Worm (Caenorhabditis elegans): ENCODE measurements around the gene F29A7.3.

The F29A7.3 gene

ce11 chrII:2769021-2769420 lies 15.9 kb downstream of the F29A7.3 start, which contains the start of gene F08D12.7:
Gene F08D12.7, minus strand, starts transcription at chrII:2769121.
- TF ChIP-seq daf-16 (GFP tag; optimal IDR thresholded peaks at IDR 0.05) = peak in 1 of 2 experiments; percentile 36
- no peak for TF ChIP-seq daf-16 (tag; optimal IDR thresholded peaks at IDR 0.05)
- TF ChIP-seq spr-3 (GFP tag; optimal IDR thresholded peaks at IDR 0.05) = no peak

ce11 chrII:2770788-2771187 lies 17.7 kb downstream of the F29A7.3 start, which contains the start of gene fbxb-105:
Gene fbxb-105, minus strand, starts transcription at chrII:2770888.
- TF ChIP-seq lin-39 (tag; optimal IDR thresholded peaks at IDR 0.05) = no peak
- TF ChIP-seq daf-16 (GFP tag; optimal IDR thresholded peaks at IDR 0.05) = no peak
- TF ChIP-seq daf-16 (tag; optimal IDR thresholded peaks at IDR 0.05) = no peak
- no peak for TF ChIP-seq duxl-1 (tag; optimal IDR thresholded peaks at IDR 0.05; ENCODE audit: poor library complexity)
- TF ChIP-seq pqm-1 (tag; optimal IDR thresholded peaks at IDR 0.05) = no peak
- TF ChIP-seq nhr-6 (tag; optimal IDR thresholded peaks at IDR 0.05) = no peak
- TF ChIP-seq tra-1 (GFP tag; IDR thresholded peaks at IDR 0.05) = no peak
- TF ChIP-seq fkh-10 (GFP tag; optimal IDR thresholded peaks at IDR 0.05) = no peak
- no peak for TF ChIP-seq hlh-30 (tag; optimal IDR thresholded peaks at IDR 0.05; ENCODE audit: insufficient read depth)
- no peak for TF ChIP-seq R02D3.7 (tag; optimal IDR thresholded peaks at IDR 0.05)

- TF ChIP-seq zag-1 (tag; optimal IDR thresholded peaks at IDR 0.05) = no peak
- TF ChIP-seq pha-4 (GFP tag; IDR thresholded peaks at IDR 0.05) = no peak
- TF ChIP-seq pha-4 (tag; optimal IDR thresholded peaks at IDR 0.05) = no peak
- no peak for TF ChIP-seq nhr-41 (GFP tag; IDR thresholded peaks at IDR 0.05)
- no peak for TF ChIP-seq lin-1 (GFP tag; IDR thresholded peaks at IDR 0.05)
These were observed 19.1 kb downstream of the F29A7.3 start, which contains the start of gene sdz-10 for ce11 chrII:2772166-2772565. Gene sdz-10, minus strand, starts transcription at chrII:2772266.

ce11 chrII:2773534-2773933 lies 20.4 kb downstream of the F29A7.3 start, which contains the start of gene sdz-9:
Gene sdz-9, minus strand, starts transcription at chrII:2773634.
- TF ChIP-seq nhr-6 (tag; optimal IDR thresholded peaks at IDR 0.05) = no peak
- no peak for TF ChIP-seq spr-3 (GFP tag; optimal IDR thresholded peaks at IDR 0.05)
- peak in 1 of 2 experiments; percentile 10 for TF ChIP-seq unc-62 (GFP tag; optimal IDR thresholded peaks at IDR 0.05 in 1 of 2)
- TF ChIP-seq unc-62 (tag; optimal IDR thresholded peaks at IDR 0.05) = no peak
- TF ChIP-seq dmd-9 (GFP tag; IDR thresholded peaks at IDR 0.05) = no peak

- no peak for TF ChIP-seq ceh-20 (GFP tag; IDR thresholded peaks at IDR 0.05)
- no peak for TF ChIP-seq snpc-4 (tag; optimal IDR thresholded peaks at IDR 0.05)
- TF ChIP-seq nhr-237 (tag; optimal IDR thresholded peaks at IDR 0.05) = no peak
These were observed 21.8 kb downstream of the F29A7.3 start, which contains the start of gene fbxb-111 for ce11 chrII:2774904-2775303. Gene fbxb-111, minus strand, starts transcription at chrII:2775004.

- TF ChIP-seq jun-1 (tag; optimal IDR thresholded peaks at IDR 0.05) = no peak
- TF ChIP-seq daf-8 (GFP tag; IDR thresholded peaks at IDR 0.05) = no peak
- TF ChIP-seq F37D6.2 (tag; optimal IDR thresholded peaks at IDR 0.05) = no peak
- TF ChIP-seq Y105C5A.15 (GFP tag; IDR thresholded peaks at IDR 0.05) = no peak
- no peak for TF ChIP-seq zag-1 (tag; optimal IDR thresholded peaks at IDR 0.05)
- TF ChIP-seq ZK546.5 (tag; optimal IDR thresholded peaks at IDR 0.05) = no peak
- TF ChIP-seq spr-3 (GFP tag; optimal IDR thresholded peaks at IDR 0.05) = no peak
- no peak for TF ChIP-seq lin-38 (GFP tag; IDR thresholded peaks at IDR 0.05)
- no peak for TF ChIP-seq php-3 (GFP tag; IDR thresholded peaks at IDR 0.05)
- no peak for TF ChIP-seq nhr-76 (tag; optimal IDR thresholded peaks at IDR 0.05)
- no peak for TF ChIP-seq fos-1 (tag; optimal IDR thresholded peaks at IDR 0.05)
- TF ChIP-seq skn-1 (tag; optimal IDR thresholded peaks at IDR 0.05) = no peak
These were observed 24.7 kb downstream of the F29A7.3 start, which contains the start of gene F08D12.4 for ce11 chrII:2777846-2778245. Gene F08D12.4, plus strand, starts transcription at chrII:2778146.

Measured in whole organism, L4 larva.